Fruit fly (Drosophila melanogaster): ENCODE data around the gene CG13733.

CG13733 gene

dm6 chr3L:17475979-17476393 is 2.7 kb downstream of the CG13733 start, which contains the start of gene CG34250 (continued):
- TF ChIP-seq Dref (GFP tag; IDR thresholded peaks at IDR 0.05), result peak; percentile 89
- peak; percentile 15 for TF ChIP-seq Hr3 (GFP tag; optimal IDR thresholded peaks at IDR 0.05)
- TF ChIP-seq Adf1 (GFP tag; IDR thresholded peaks at IDR 0.05), result no peak
- peak; percentile 39 for TF ChIP-seq CG10209 (GFP tag; optimal IDR thresholded peaks at IDR 0.05)
- peak; percentile 15 for TF ChIP-seq Fer3 (tag; optimal IDR thresholded peaks at IDR 0.05)
- no peak for TF ChIP-seq NC2α (GFP tag; optimal IDR thresholded peaks at IDR 0.05)
- no peak for TF ChIP-seq HHEX (GFP tag; optimal IDR thresholded peaks at IDR 0.05)
- no peak for TF ChIP-seq her (GFP tag; optimal IDR thresholded peaks at IDR 0.05)
- no peak for TF ChIP-seq CG32767 (GFP tag; IDR thresholded peaks at IDR 0.05)
- TF ChIP-seq CG16815 (GFP tag; optimal IDR thresholded peaks at IDR 0.05), result no peak
- no peak for TF ChIP-seq CG17568 (GFP tag; optimal IDR thresholded peaks at IDR 0.05)
- peak; percentile 69 for TF ChIP-seq CG3995 (GFP tag; optimal IDR thresholded peaks at IDR 0.05)
- peak; percentile 26 for TF ChIP-seq CG18599 (GFP tag; optimal IDR thresholded peaks at IDR 0.05)
- no peak for TF ChIP-seq ash1 (GFP tag; optimal IDR thresholded peaks at IDR 0.05)
- no peak for TF ChIP-seq al (GFP tag; IDR thresholded peaks at IDR 0.05)
- no peak for TF ChIP-seq Ssrp (tag; optimal IDR thresholded peaks at IDR 0.05)
- no peak for TF ChIP-seq CG7745 (tag; optimal IDR thresholded peaks at IDR 0.05)
- TF ChIP-seq sqz (GFP tag; optimal IDR thresholded peaks at IDR 0.05), result no peak
- peak; percentile 30 for TF ChIP-seq Fer1 (GFP tag; optimal IDR thresholded peaks at IDR 0.05)
- peak; percentile 8 for TF ChIP-seq scrt (GFP tag; optimal IDR thresholded peaks at IDR 0.05)
- peak; percentile 85 for TF ChIP-seq CG14710 (tag; optimal IDR thresholded peaks at IDR 0.05)
- peak; percentile 39 for TF ChIP-seq zen (tag; optimal IDR thresholded peaks at IDR 0.05)
- TF ChIP-seq CG8290 (GFP tag; optimal IDR thresholded peaks at IDR 0.05), result peak; percentile 34
- TF ChIP-seq CG8290 (tag; optimal IDR thresholded peaks at IDR 0.05), result peak in 1 of 2 experiments; percentile 32
- no peak for TF ChIP-seq CG43689 (GFP tag; IDR thresholded peaks at IDR 0.05)
- TF ChIP-seq dm (GFP tag; optimal IDR thresholded peaks at IDR 0.05), result no peak
- TF ChIP-seq gsb-n (tag; optimal IDR thresholded peaks at IDR 0.05), result no peak
- TF ChIP-seq Blimp-1 (GFP tag; optimal IDR thresholded peaks at IDR 0.05), result peak; percentile 29
- no peak for TF ChIP-seq Atf-2 (GFP tag; optimal IDR thresholded peaks at IDR 0.05)
- TF ChIP-seq Stat92E (GFP tag; optimal IDR thresholded peaks at IDR 0.05), result peak in 1 of 3 experiments; percentile 72
- peak; percentile 44 for TF ChIP-seq Hsf (GFP tag; optimal IDR thresholded peaks at IDR 0.05)
- TF ChIP-seq Hmx (GFP tag; optimal IDR thresholded peaks at IDR 0.05), result no peak
- TF ChIP-seq CG6654 (GFP tag; optimal IDR thresholded peaks at IDR 0.05), result no peak
- peak; percentile 31 for TF ChIP-seq CG9876 (GFP tag; optimal IDR thresholded peaks at IDR 0.05)
- TF ChIP-seq pros (GFP tag; optimal IDR thresholded peaks at IDR 0.05), result no peak
- TF ChIP-seq kay (GFP tag; optimal IDR thresholded peaks at IDR 0.05), result peak; percentile 6
- no peak for TF ChIP-seq so (GFP tag; IDR thresholded peaks at IDR 0.05)
- TF ChIP-seq z (GFP tag; IDR thresholded peaks at IDR 0.05), result no peak
- no peak for TF ChIP-seq CG17612 (GFP tag; IDR thresholded peaks at IDR 0.05)
- TF ChIP-seq HLH4C (GFP tag; IDR thresholded peaks at IDR 0.05; ENCODE audit: partially characterized antibody), result peak; percentile 77
- peak; percentile 74 for TF ChIP-seq onecut (GFP tag; IDR thresholded peaks at IDR 0.05)
- TF ChIP-seq CG4328 (GFP tag; optimal IDR thresholded peaks at IDR 0.05), result peak; percentile 3
- peak; percentile 71 for TF ChIP-seq CG34224 (GFP tag; IDR thresholded peaks at IDR 0.05; ENCODE audit: partially characterized antibody)
- no peak for TF ChIP-seq Camta (GFP tag; optimal IDR thresholded peaks at IDR 0.05)
- peak; percentile 60 for TF ChIP-seq B-H2 (GFP tag; optimal IDR thresholded peaks at IDR 0.05)
- TF ChIP-seq peb (GFP tag; IDR thresholded peaks at IDR 0.05), result no peak
- peak; percentile 3 for TF ChIP-seq CG31388 (GFP tag; optimal IDR thresholded peaks at IDR 0.05)
- peak; percentile 62 for TF ChIP-seq CG17829 (tag; optimal IDR thresholded peaks at IDR 0.05)
- peak; percentile 11 for TF ChIP-seq CG10654 (GFP tag; optimal IDR thresholded peaks at IDR 0.05)
- TF ChIP-seq tio (GFP tag; optimal IDR thresholded peaks at IDR 0.05), result no peak
- peak; percentile 67 for TF ChIP-seq Med (GFP tag)
